Fruit fly (Drosophila melanogaster) whole organism, pupa: ENCODE measurements around the gene CG6661.

ENCODE experiments used
- CG10348 ChIP-seq: fragments of 200-800 bp; sonication (Bioruptor generic); IDR thresholded peaks from 2 replicates; pipeline ENCODE4 v1.3.6; 2022; ENCODE audit warnings: missing biosample characterization, missing genetic modification characterization
- CG12605 ChIP-seq: fragments of 200-800 bp; sonication (Bioruptor generic); IDR thresholded peaks from 2 replicates; pipeline ENCODE4 v1.3.6; 2022; ENCODE audit warnings: missing biosample characterization, missing genetic modification characterization
- CG13204 ChIP-seq: fragments of 200-800 bp; sonication (Bioruptor generic); optimal IDR thresholded peaks from 2 replicates; lab custom pipeline; 2018; ENCODE audit warnings: missing biosample characterization, mild to moderate bottlenecking, missing genetic modification characterization, moderate library complexity
- CG14655 ChIP-seq: fragments of 200-800 bp; sonication (Bioruptor generic); optimal IDR thresholded peaks from 3 replicates; lab custom pipeline; 2017; ENCODE audit warnings: mild to moderate bottlenecking, missing biosample characterization, missing genetic modification reagents, missing genetic modification characterization
- CG15710 ChIP-seq: fragments of 200-800 bp; sonication (Bioruptor generic); optimal IDR thresholded peaks from 2 replicates; lab custom pipeline; 2018; ENCODE audit warnings: missing biosample characterization, mild to moderate bottlenecking, missing genetic modification characterization, moderate library complexity
- CG17806 ChIP-seq: fragments of 200-800 bp; sonication (Bioruptor generic); optimal IDR thresholded peaks from 2 replicates; lab custom pipeline; 2018; ENCODE audit warnings: missing biosample characterization, mild to moderate bottlenecking, missing genetic modification characterization, moderate library complexity
- CG32121 ChIP-seq: fragments of 200-800 bp; sonication (Bioruptor generic); IDR thresholded peaks from 2 replicates; pipeline ENCODE4 v1.3.6; 2022; ENCODE audit warnings: missing biosample characterization, missing genetic modification characterization
- CG34367 ChIP-seq: fragments of 200-800 bp; sonication (Bioruptor generic); optimal IDR thresholded peaks from 2 replicates; lab custom pipeline; 2018; ENCODE audit warnings: missing biosample characterization, mild to moderate bottlenecking, missing genetic modification characterization
- CG4496 ChIP-seq: fragments of 200-800 bp; sonication (Bioruptor generic); IDR thresholded peaks from 3 replicates; pipeline ENCODE4 v1.3.6; 2022; ENCODE audit warnings: missing biosample characterization, missing genetic modification characterization
- CG8159 ChIP-seq: fragments of 200-800 bp; sonication (Bioruptor generic); optimal IDR thresholded peaks from 3 replicates; lab custom pipeline; 2018; ENCODE audit warnings: missing biosample characterization, mild to moderate bottlenecking, missing genetic modification characterization, moderate library complexity
- CG8301 ChIP-seq: fragments of 200-800 bp; sonication (Bioruptor generic); optimal IDR thresholded peaks from 2 replicates; lab custom pipeline; 2018; ENCODE audit warnings: missing biosample characterization, mild to moderate bottlenecking, missing genetic modification characterization
- CG9948 ChIP-seq: fragments of 200-800 bp; sonication (Bioruptor generic); optimal IDR thresholded peaks from 2 replicates; lab custom pipeline; 2018; ENCODE audit warnings: missing biosample characterization, mild to moderate bottlenecking, missing genetic modification characterization, moderate library complexity
- D1 ChIP-seq: fragments of 200-800 bp; sonication (Bioruptor generic); optimal IDR thresholded peaks from 2 replicates; lab custom pipeline; 2018; ENCODE audit warnings: missing biosample characterization, mild to moderate bottlenecking, missing genetic modification characterization, moderate library complexity
- EcR ChIP-seq: fragments of 200-800 bp; sonication (Bioruptor generic); optimal IDR thresholded peaks from 3 replicates; lab custom pipeline; 2019; ENCODE audit warnings: missing biosample characterization, missing genetic modification characterization, mild to moderate bottlenecking, moderate library complexity, missing genetic modification reagents
- Ets98B ChIP-seq: fragments of 200-800 bp; sonication (Bioruptor generic); IDR thresholded peaks from 2 replicates; pipeline ENCODE4 v1.3.6; 2022; ENCODE audit warnings: missing biosample characterization, missing genetic modification characterization
- Pif1A ChIP-seq: fragments of 200-800 bp; sonication (Bioruptor generic); optimal IDR thresholded peaks from 3 replicates; lab custom pipeline; 2016; ENCODE audit warnings: missing biosample characterization, missing genetic modification characterization
- Pif1B ChIP-seq: fragments of 200-800 bp; sonication (Bioruptor generic); optimal IDR thresholded peaks from 3 replicates; lab custom pipeline; 2016; ENCODE audit warnings: missing biosample characterization, missing genetic modification characterization
- Snoo ChIP-seq: fragments of 200-800 bp; sonication (Bioruptor generic); optimal IDR thresholded peaks from 3 replicates; lab custom pipeline; 2017; ENCODE audit warnings: missing biosample characterization, mild to moderate bottlenecking, missing genetic modification characterization, inconsistent platforms
- fd96Ca ChIP-seq: fragments of 200-800 bp; sonication (Bioruptor generic); IDR thresholded peaks from 3 replicates; pipeline ENCODE4 v1.3.6; 2022; ENCODE audit warnings: missing biosample characterization, missing genetic modification characterization
- gl ChIP-seq: fragments of 200-800 bp; sonication (Bioruptor generic); optimal IDR thresholded peaks from 2 replicates; lab custom pipeline; 2018; ENCODE audit warnings: missing biosample characterization, mild to moderate bottlenecking, missing genetic modification characterization
- rn ChIP-seq: fragments of 200-800 bp; sonication (Bioruptor generic); IDR thresholded peaks from 2 replicates; pipeline ENCODE4 v1.3.6; 2022; ENCODE audit warnings: missing biosample characterization, missing genetic modification characterization

The CG6661 gene

DNA sequence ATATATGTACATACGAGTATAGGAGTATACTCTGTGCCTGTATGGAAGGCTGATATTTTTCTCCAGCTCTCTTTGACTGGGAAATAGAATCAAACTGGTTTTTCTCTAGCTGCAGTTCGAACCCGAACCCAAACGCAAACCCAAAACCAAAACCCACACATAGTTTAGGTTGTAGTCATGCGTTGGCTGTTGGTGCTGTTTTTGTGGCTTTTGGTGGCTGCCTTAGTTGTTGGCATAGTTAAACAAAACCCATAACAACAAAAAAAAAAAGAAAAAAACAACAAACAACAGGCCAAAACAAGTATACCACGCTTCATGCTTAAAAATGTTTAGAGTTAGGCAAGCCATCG is 29.5 kb downstream of the CG6661 start:
- TF ChIP-seq CG17806, result no peak
- no peak for TF ChIP-seq CG10348 (GFP tag; lab: Robert Waterston, UW)

DNA sequence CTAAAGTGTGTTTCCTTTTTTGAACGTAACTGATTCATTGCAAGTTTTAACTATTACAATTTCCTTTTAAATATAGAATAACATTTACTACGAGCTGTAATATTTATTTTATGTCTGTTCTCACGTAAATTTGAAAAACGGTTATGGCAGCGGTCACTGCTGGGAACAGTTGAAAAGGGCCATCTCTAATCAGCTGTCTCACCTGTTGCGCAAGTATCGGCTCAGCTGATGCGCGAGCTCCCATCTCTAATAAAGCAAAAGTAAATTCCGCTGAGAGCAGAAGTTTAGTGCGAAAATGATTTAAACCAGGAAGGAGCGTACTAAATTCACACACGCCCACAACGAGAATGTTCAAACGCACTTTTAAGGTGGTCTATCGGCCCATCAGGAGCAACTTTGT is 37.0 kb downstream of the CG6661 start, which contains the start of gene Pex1:
TSS of gene Pex1 (plus strand) at position 272 of the 400 bp plus-strand sequence.
- no peak for TF ChIP-seq CG15710 (tag; lab: Kevin White, UChicago)
- TF ChIP-seq CG12605, result peak; percentile 79
- TF ChIP-seq CG4496 (GFP tag; lab: Robert Waterston, UW), result 0 out of 3 replicates have a peak, but pooled peaks have one; percentile 25
- TF ChIP-seq CG17806, result no peak

DNA sequence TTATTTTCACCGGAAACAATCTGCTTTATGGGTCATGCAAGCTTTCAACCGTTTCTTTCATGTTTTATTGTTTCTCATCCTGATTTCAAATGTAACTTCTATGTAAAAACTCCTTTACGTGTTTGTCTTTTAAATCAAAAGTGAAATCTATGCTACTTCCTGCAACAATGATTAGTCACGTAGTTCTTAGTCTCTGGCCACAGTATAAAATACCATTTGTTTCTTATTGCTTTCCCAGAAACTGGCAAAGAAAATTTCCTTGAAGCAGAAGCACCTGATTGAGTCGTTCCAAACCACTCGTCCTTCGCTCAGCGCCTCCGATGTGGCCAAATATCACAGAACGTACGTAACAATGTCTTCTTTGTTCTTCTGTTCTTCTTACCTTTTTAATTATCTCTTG is 40.9 kb downstream of the CG6661 start, which contains the start of gene btl:
TSS of gene btl (plus strand) at position 301 of the 400 bp plus-strand sequence.
- TF ChIP-seq fd96Ca (GFP tag; lab: Robert Waterston, UW) (no peak), CG10348 (GFP tag; lab: Robert Waterston, UW) (no peak), D1 (tag; lab: Kevin White, UChicago) (no peak), gl (tag; lab: Kevin White, UChicago) (no peak), CG14655 (GFP tag; lab: Kevin White, UChicago) (no peak), Snoo (tag; lab: Kevin White, UChicago) (no peak), Pif1A (GFP tag; lab: Kevin White, UChicago) (no peak), CG32121 (GFP tag; lab: Robert Waterston, UW) (no peak), CG15710 (tag; lab: Kevin White, UChicago) (no peak), CG8301 (no peak)

DNA sequence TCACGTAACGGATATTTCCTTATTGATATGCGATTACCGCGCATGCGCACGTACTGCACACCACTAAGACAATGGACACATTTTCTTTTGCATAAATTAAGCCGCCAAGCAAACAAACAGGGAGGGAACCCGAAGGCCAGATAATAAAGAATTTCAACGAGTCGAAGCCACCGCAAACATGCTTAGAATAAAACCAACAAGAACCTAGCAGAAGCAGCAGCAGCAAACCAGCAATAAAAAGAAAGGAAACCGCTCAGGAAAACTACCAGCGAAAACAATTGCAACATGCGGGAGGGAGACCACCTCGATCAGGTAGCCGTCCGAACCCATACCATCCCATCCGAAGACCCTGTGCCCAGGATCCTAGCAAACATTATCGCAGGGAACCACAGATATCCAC is 42.0 kb downstream of the CG6661 start:
- TF ChIP-seq gl (tag; lab: Kevin White, UChicago) (no peak), CG8159 (tag; lab: Kevin White, UChicago) (no peak)

dm6 chr3L:14078227-14078626 is 43.7 kb downstream of the CG6661 start:
- TF ChIP-seq rn, result no peak

DNA sequence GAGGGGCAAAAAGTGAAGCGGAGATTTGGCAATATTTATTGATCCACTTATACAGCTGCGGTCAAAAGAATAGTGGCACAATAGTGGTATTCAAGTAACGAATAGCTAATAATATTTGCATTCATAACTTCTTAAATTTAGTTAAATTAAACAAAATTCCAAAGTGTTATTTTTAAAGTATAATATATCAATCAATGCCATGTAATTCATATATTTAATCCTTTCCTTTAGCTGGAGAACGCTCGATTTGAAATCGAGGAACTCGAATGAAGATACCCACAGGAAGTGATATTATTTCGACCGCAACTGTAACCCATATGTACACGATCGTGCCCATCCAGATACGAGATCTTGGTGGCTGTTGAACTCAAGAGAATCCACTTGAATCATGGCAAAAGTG is 44.6 kb downstream of the CG6661 start:
- no peak for TF ChIP-seq CG15710 (tag; lab: Kevin White, UChicago)
- no peak for TF ChIP-seq CG8159 (tag; lab: Kevin White, UChicago)
- TF ChIP-seq CG17806, result no peak
- TF ChIP-seq CG34367 (tag; lab: Kevin White, UChicago), result no peak
- no peak for TF ChIP-seq Ets98B (GFP tag; lab: Robert Waterston, UW)
- no peak for TF ChIP-seq rn
- TF ChIP-seq CG13204, result no peak
- no peak for TF ChIP-seq CG9948 (tag; lab: Kevin White, UChicago)
- no peak for TF ChIP-seq Pif1A (GFP tag; lab: Kevin White, UChicago)
- no peak for TF ChIP-seq CG12605
- no peak for TF ChIP-seq CG32121 (GFP tag; lab: Robert Waterston, UW)
- no peak for TF ChIP-seq EcR (GFP tag; lab: Kevin White, UChicago)
- TF ChIP-seq CG14655 (GFP tag; lab: Kevin White, UChicago), result no peak
- no peak for TF ChIP-seq Snoo (tag; lab: Kevin White, UChicago)
- TF ChIP-seq D1 (tag; lab: Kevin White, UChicago), result no peak
- TF ChIP-seq, all 21 proteins: peak for 0

dm6 chr3L:14083283-14083682 is 48.7 kb downstream of the CG6661 start, which contains the start of gene CG8100:
Gene CG8100 (plus strand): TSS chr3L:14083615.
- no peak for TF ChIP-seq gl (tag; lab: Kevin White, UChicago)
- no peak for TF ChIP-seq CG10348 (GFP tag; lab: Robert Waterston, UW)
- no peak for TF ChIP-seq fd96Ca (GFP tag; lab: Robert Waterston, UW)
- TF ChIP-seq EcR (GFP tag; lab: Kevin White, UChicago), result peak; percentile 51
- peak; percentile 61 for TF ChIP-seq Snoo (tag; lab: Kevin White, UChicago)
- TF ChIP-seq CG17806, result no peak
- TF ChIP-seq Pif1B (GFP tag; lab: Kevin White, UChicago), result peak; percentile 40
- peak; percentile 63 for TF ChIP-seq Pif1A (GFP tag; lab: Kevin White, UChicago)
- TF ChIP-seq CG9948 (tag; lab: Kevin White, UChicago), result no peak
- TF ChIP-seq CG32121 (GFP tag; lab: Robert Waterston, UW), result no peak
- peak; percentile 76 for TF ChIP-seq CG14655 (GFP tag; lab: Kevin White, UChicago)
- TF ChIP-seq CG15710 (tag; lab: Kevin White, UChicago), result peak; percentile 65
- no peak for TF ChIP-seq CG4496 (GFP tag; lab: Robert Waterston, UW)
- no peak for TF ChIP-seq rn
- no peak for TF ChIP-seq D1 (tag; lab: Kevin White, UChicago)
- peak; percentile 84 for TF ChIP-seq CG8159 (tag; lab: Kevin White, UChicago)
- TF ChIP-seq CG13204, result no peak
- no peak for TF ChIP-seq CG12605
- peak; percentile 70 for TF ChIP-seq CG8301
- TF ChIP-seq Ets98B (GFP tag; lab: Robert Waterston, UW), result peak; percentile 69; the same call in 1 of the 2 replicates
- TF ChIP-seq CG34367 (tag; lab: Kevin White, UChicago), result peak; percentile 43
